Fruit fly (Drosophila melanogaster) whole organism, pupa: ENCODE data around the gene Crag.

Source experiments
- CG10348 ChIP-seq: fragments of 200-800 bp; sonication (Bioruptor generic); IDR thresholded peaks from 2 replicates; pipeline ENCODE4 v1.3.6; 2022; ENCODE audit warnings: missing biosample characterization, missing genetic modification characterization
- CG12605 ChIP-seq: fragments of 200-800 bp; sonication (Bioruptor generic); IDR thresholded peaks from 2 replicates; pipeline ENCODE4 v1.3.6; 2022; ENCODE audit warnings: missing biosample characterization, missing genetic modification characterization
- CG13204 ChIP-seq: fragments of 200-800 bp; sonication (Bioruptor generic); optimal IDR thresholded peaks from 2 replicates; lab custom pipeline; 2018; ENCODE audit warnings: missing biosample characterization, mild to moderate bottlenecking, missing genetic modification characterization, moderate library complexity
- CG14655 ChIP-seq: fragments of 200-800 bp; sonication (Bioruptor generic); optimal IDR thresholded peaks from 3 replicates; lab custom pipeline; 2017; ENCODE audit warnings: mild to moderate bottlenecking, missing biosample characterization, missing genetic modification reagents, missing genetic modification characterization
- CG15710 ChIP-seq: fragments of 200-800 bp; sonication (Bioruptor generic); optimal IDR thresholded peaks from 2 replicates; lab custom pipeline; 2018; ENCODE audit warnings: missing biosample characterization, mild to moderate bottlenecking, missing genetic modification characterization, moderate library complexity
- CG17806 ChIP-seq: fragments of 200-800 bp; sonication (Bioruptor generic); optimal IDR thresholded peaks from 2 replicates; lab custom pipeline; 2018; ENCODE audit warnings: missing biosample characterization, mild to moderate bottlenecking, missing genetic modification characterization, moderate library complexity
- CG32121 ChIP-seq: fragments of 200-800 bp; sonication (Bioruptor generic); IDR thresholded peaks from 2 replicates; pipeline ENCODE4 v1.3.6; 2022; ENCODE audit warnings: missing biosample characterization, missing genetic modification characterization
- CG34367 ChIP-seq: fragments of 200-800 bp; sonication (Bioruptor generic); optimal IDR thresholded peaks from 2 replicates; lab custom pipeline; 2018; ENCODE audit warnings: missing biosample characterization, mild to moderate bottlenecking, missing genetic modification characterization
- CG4496 ChIP-seq: fragments of 200-800 bp; sonication (Bioruptor generic); IDR thresholded peaks from 3 replicates; pipeline ENCODE4 v1.3.6; 2022; ENCODE audit warnings: missing biosample characterization, missing genetic modification characterization
- CG8159 ChIP-seq: fragments of 200-800 bp; sonication (Bioruptor generic); optimal IDR thresholded peaks from 3 replicates; lab custom pipeline; 2018; ENCODE audit warnings: missing biosample characterization, mild to moderate bottlenecking, missing genetic modification characterization, moderate library complexity
- CG8301 ChIP-seq: fragments of 200-800 bp; sonication (Bioruptor generic); optimal IDR thresholded peaks from 2 replicates; lab custom pipeline; 2018; ENCODE audit warnings: missing biosample characterization, mild to moderate bottlenecking, missing genetic modification characterization
- CG9948 ChIP-seq: fragments of 200-800 bp; sonication (Bioruptor generic); optimal IDR thresholded peaks from 2 replicates; lab custom pipeline; 2018; ENCODE audit warnings: missing biosample characterization, mild to moderate bottlenecking, missing genetic modification characterization, moderate library complexity
- D1 ChIP-seq: fragments of 200-800 bp; sonication (Bioruptor generic); optimal IDR thresholded peaks from 2 replicates; lab custom pipeline; 2018; ENCODE audit warnings: missing biosample characterization, mild to moderate bottlenecking, missing genetic modification characterization, moderate library complexity
- EcR ChIP-seq: fragments of 200-800 bp; sonication (Bioruptor generic); optimal IDR thresholded peaks from 3 replicates; lab custom pipeline; 2019; ENCODE audit warnings: missing biosample characterization, missing genetic modification characterization, mild to moderate bottlenecking, moderate library complexity, missing genetic modification reagents
- Ets98B ChIP-seq: fragments of 200-800 bp; sonication (Bioruptor generic); IDR thresholded peaks from 2 replicates; pipeline ENCODE4 v1.3.6; 2022; ENCODE audit warnings: missing biosample characterization, missing genetic modification characterization
- Pif1A ChIP-seq: fragments of 200-800 bp; sonication (Bioruptor generic); optimal IDR thresholded peaks from 3 replicates; lab custom pipeline; 2016; ENCODE audit warnings: missing biosample characterization, missing genetic modification characterization
- Pif1B ChIP-seq: fragments of 200-800 bp; sonication (Bioruptor generic); optimal IDR thresholded peaks from 3 replicates; lab custom pipeline; 2016; ENCODE audit warnings: missing biosample characterization, missing genetic modification characterization
- Snoo ChIP-seq: fragments of 200-800 bp; sonication (Bioruptor generic); optimal IDR thresholded peaks from 3 replicates; lab custom pipeline; 2017; ENCODE audit warnings: missing biosample characterization, mild to moderate bottlenecking, missing genetic modification characterization, inconsistent platforms
- fd96Ca ChIP-seq: fragments of 200-800 bp; sonication (Bioruptor generic); IDR thresholded peaks from 3 replicates; pipeline ENCODE4 v1.3.6; 2022; ENCODE audit warnings: missing biosample characterization, missing genetic modification characterization
- gl ChIP-seq: fragments of 200-800 bp; sonication (Bioruptor generic); optimal IDR thresholded peaks from 2 replicates; lab custom pipeline; 2018; ENCODE audit warnings: missing biosample characterization, mild to moderate bottlenecking, missing genetic modification characterization
- rn ChIP-seq: fragments of 200-800 bp; sonication (Bioruptor generic); IDR thresholded peaks from 2 replicates; pipeline ENCODE4 v1.3.6; 2022; ENCODE audit warnings: missing biosample characterization, missing genetic modification characterization

The Crag gene

dm6 chrX:8580794-8581193 lies 11.0 kb upstream of the Crag start:
- TF ChIP-seq CG13204 (GFP tag; lab: Kevin White, UChicago): peak; percentile 16
- TF ChIP-seq gl (tag; lab: Kevin White, UChicago): peak; percentile 57
- no peak for TF ChIP-seq Pif1A (GFP tag; lab: Kevin White, UChicago)
- no peak for TF ChIP-seq CG12605
- TF ChIP-seq Ets98B: no peak
- peak; percentile 38 for TF ChIP-seq EcR (GFP tag; lab: Kevin White, UChicago)
- no peak for TF ChIP-seq CG4496 (GFP tag; lab: Robert Waterston, UW)

dm6 chrX:8583159-8583558 lies 8.7 kb upstream of the Crag start:
- TF ChIP-seq D1 (tag; lab: Kevin White, UChicago): no peak
- TF ChIP-seq CG32121 (GFP tag; lab: Robert Waterston, UW): no peak
- no peak for TF ChIP-seq CG12605
- no peak for TF ChIP-seq CG14655
- no peak for TF ChIP-seq EcR (GFP tag; lab: Kevin White, UChicago)
- no peak for TF ChIP-seq Ets98B
- no peak for TF ChIP-seq CG4496 (GFP tag; lab: Robert Waterston, UW)
- no peak for TF ChIP-seq CG8159 (tag; lab: Kevin White, UChicago)
- TF ChIP-seq CG34367 (tag; lab: Kevin White, UChicago): no peak
- TF ChIP-seq Snoo (tag; lab: Kevin White, UChicago): no peak
- no peak for TF ChIP-seq gl (tag; lab: Kevin White, UChicago)
- no peak for TF ChIP-seq CG8301
- TF ChIP-seq CG15710: no peak
- TF ChIP-seq Pif1A (GFP tag; lab: Kevin White, UChicago): no peak
- no peak for TF ChIP-seq CG13204 (GFP tag; lab: Kevin White, UChicago)

dm6 chrX:8588607-8589171 lies 3.1 kb upstream of the Crag start, which contains the start of gene CG12081:
CG12081 (plus strand) TSS chrX:8588811.
- TF ChIP-seq CG4496 (GFP tag; lab: Robert Waterston, UW): 0 out of 3 replicates have a peak, but pooled peaks have one; percentile 21
- TF ChIP-seq CG17806: no peak

dm6 chrX:8592437-8593158 lies 767 bp downstream of the Crag start:
- TF ChIP-seq rn (GFP tag; lab: Robert Waterston, UW) (no peak), Pif1B (GFP tag; lab: Kevin White, UChicago) (peak; percentile 51), CG15710 (peak; percentile 43), CG10348 (no peak), Ets98B (0 out of 2 replicates have a peak, but pooled peaks have one; percentile 34), CG4496 (GFP tag; lab: Robert Waterston, UW) (peak; percentile 74), fd96Ca (no peak), Snoo (tag; lab: Kevin White, UChicago) (no peak), CG17806 (peak; percentile 32), CG13204 (GFP tag; lab: Kevin White, UChicago) (peak; percentile 84), Pif1A (GFP tag; lab: Kevin White, UChicago) (no peak), CG8301 (peak; percentile 51), CG8159 (tag; lab: Kevin White, UChicago) (peak; percentile 40), gl (tag; lab: Kevin White, UChicago) (peak; percentile 86), CG34367 (tag; lab: Kevin White, UChicago) (peak; percentile 50), D1 (tag; lab: Kevin White, UChicago) (no peak), CG32121 (GFP tag; lab: Robert Waterston, UW) (0 out of 2 replicates have a peak, but pooled peaks have one; percentile 12), CG9948 (tag; lab: Kevin White, UChicago) (no peak), CG12605 (no peak), EcR (GFP tag; lab: Kevin White, UChicago) (peak; percentile 40), CG14655 (no peak)
- TF ChIP-seq, all 21 proteins: peak for 12

dm6 chrX:8593159-8593476 lies 1.3 kb downstream of the Crag start:
- TF ChIP-seq D1 (tag; lab: Kevin White, UChicago) (no peak), CG4496 (GFP tag; lab: Robert Waterston, UW) (no peak), CG32121 (GFP tag; lab: Robert Waterston, UW) (no peak), CG15710 (no peak), CG12605 (no peak), CG17806 (no peak), fd96Ca (no peak), Pif1A (GFP tag; lab: Kevin White, UChicago) (no peak), CG14655 (no peak), Snoo (tag; lab: Kevin White, UChicago) (no peak)

- no peak for TF ChIP-seq D1 (tag; lab: Kevin White, UChicago)
- TF ChIP-seq gl (tag; lab: Kevin White, UChicago): no peak
- peak; percentile 71 for TF ChIP-seq CG10348
- no peak for TF ChIP-seq CG13204 (GFP tag; lab: Kevin White, UChicago)
- no peak for TF ChIP-seq Pif1A (GFP tag; lab: Kevin White, UChicago)
- TF ChIP-seq CG17806: peak; percentile 50
- no peak for TF ChIP-seq CG14655
- TF ChIP-seq fd96Ca: peak; percentile 85
- TF ChIP-seq Pif1B (GFP tag; lab: Kevin White, UChicago): no peak
- TF ChIP-seq CG32121 (GFP tag; lab: Robert Waterston, UW): peak; percentile 67
- no peak for TF ChIP-seq Snoo (tag; lab: Kevin White, UChicago)
- TF ChIP-seq Ets98B: peak; percentile 82
- TF ChIP-seq CG9948 (tag; lab: Kevin White, UChicago): peak; percentile 35
- no peak for TF ChIP-seq CG8301
- TF ChIP-seq CG8159 (tag; lab: Kevin White, UChicago): peak; percentile 64
- TF ChIP-seq CG15710: peak; percentile 58
- no peak for TF ChIP-seq EcR (GFP tag; lab: Kevin White, UChicago)
- peak; percentile 40; the same call in 1 of the 2 replicates for TF ChIP-seq rn (GFP tag; lab: Robert Waterston, UW)
- TF ChIP-seq CG34367 (tag; lab: Kevin White, UChicago): peak; percentile 40
- peak; percentile 55 for TF ChIP-seq CG12605
- TF ChIP-seq CG4496 (GFP tag; lab: Robert Waterston, UW): peak; percentile 86
Measured at dm6 chrX:8601165-8601564, 9.3 kb downstream of the Crag start.
